Fruit fly (Drosophila melanogaster): Measurements from ENCODE around the gene Tsen2.

Gene Tsen2

DNA sequence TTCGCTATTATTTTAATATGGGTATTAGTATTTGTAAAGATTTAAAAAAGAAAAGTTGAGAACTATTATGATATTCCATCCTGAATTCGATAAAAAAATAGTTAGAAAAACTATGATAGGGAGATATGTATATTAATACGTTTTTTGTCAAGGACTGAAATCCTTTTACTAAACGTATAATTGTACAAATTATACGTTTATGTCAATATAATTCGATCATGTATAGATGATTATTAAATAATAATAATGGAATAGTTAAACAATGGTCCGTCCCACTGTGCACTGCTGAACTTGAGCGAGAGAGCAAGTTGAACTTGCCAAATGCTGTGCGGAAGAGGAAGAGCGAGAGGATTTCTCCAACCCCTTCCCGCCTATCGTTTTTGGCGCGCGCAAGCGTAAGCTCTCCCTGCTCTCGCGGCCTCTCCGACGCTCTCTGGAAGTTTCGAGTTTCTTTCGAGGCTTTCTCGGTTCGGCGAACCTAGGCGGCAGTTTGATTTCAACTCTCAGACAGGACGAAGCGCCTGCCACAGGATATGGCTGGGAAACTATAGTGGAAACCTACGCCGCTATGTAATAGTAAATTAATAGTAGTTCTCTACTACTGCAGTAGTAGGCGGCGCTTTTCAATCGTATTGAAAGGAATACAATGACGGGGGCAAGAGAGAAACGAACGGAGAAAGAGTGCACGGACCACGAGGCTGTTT, 44.5 kb upstream of the Tsen2 start (continued):
- TF ChIP-seq achi (GFP tag; optimal IDR thresholded peaks at IDR 0.05) (peak; percentile 85), Eip78C (GFP tag) (peak; percentile 93), Sox15 (GFP tag; optimal IDR thresholded peaks at IDR 0.05) (peak; percentile 65), CG3032 (tag; optimal IDR thresholded peaks at IDR 0.05) (peak; percentile 89), CG32006 (GFP tag; optimal IDR thresholded peaks at IDR 0.05) (peak; percentile 87), CG11294 (GFP tag; IDR thresholded peaks at IDR 0.05) (peak; percentile 49), CG6792 (GFP tag; optimal IDR thresholded peaks at IDR 0.05) (peak; percentile 82), acj6 (GFP tag; optimal IDR thresholded peaks at IDR 0.05) (peak; percentile 85), Met (GFP tag; optimal IDR thresholded peaks at IDR 0.05) (peak; percentile 75), lz (GFP tag; optimal IDR thresholded peaks at IDR 0.05) (peak; percentile 21), fkh (GFP tag; optimal IDR thresholded peaks at IDR 0.05) (no peak), CG16779 (tag; optimal IDR thresholded peaks at IDR 0.05) (peak; percentile 73), Gug (GFP tag; IDR thresholded peaks at IDR 0.05) (peak; percentile 43; the same call in 1 of the 2 replicates), esn (GFP tag; optimal IDR thresholded peaks at IDR 0.05) (peak; percentile 74), Blimp-1 (GFP tag; optimal IDR thresholded peaks at IDR 0.05) (no peak), topi (GFP tag; optimal IDR thresholded peaks at IDR 0.05) (no peak), CG6854 (GFP tag; optimal IDR thresholded peaks at IDR 0.05) (peak; percentile 9), OdsH (GFP tag; optimal IDR thresholded peaks at IDR 0.05) (peak; percentile 85), CG4318 (GFP tag; optimal IDR thresholded peaks at IDR 0.05) (peak; percentile 66)

DNA sequence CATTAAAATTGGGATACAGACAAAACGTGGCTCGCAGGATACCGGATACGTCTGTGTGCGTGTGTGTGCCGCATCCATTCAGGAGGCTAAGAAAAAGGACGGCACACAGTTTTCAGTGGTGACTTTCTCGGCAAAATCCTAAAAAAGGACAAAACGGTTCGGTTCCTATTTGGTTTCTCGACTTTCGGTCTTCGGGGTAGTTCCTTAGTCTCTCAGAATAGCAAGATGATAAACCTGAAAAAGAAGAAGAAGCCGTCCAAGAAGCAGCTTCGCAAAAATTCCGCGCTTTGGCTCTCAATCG, 44.0 kb upstream of the Tsen2 start:
- TF ChIP-seq Eip78C (GFP tag) (no peak), CG6808 (GFP tag; optimal IDR thresholded peaks at IDR 0.05) (no peak), topi (GFP tag; optimal IDR thresholded peaks at IDR 0.05) (no peak), Hr4 (GFP tag; optimal IDR thresholded peaks at IDR 0.05) (no peak), CG8119 (GFP tag; IDR thresholded peaks at IDR 0.05) (no peak), CG15336 (GFP tag; IDR thresholded peaks at IDR 0.05) (no peak), Hr39 (GFP tag; optimal IDR thresholded peaks at IDR 0.05) (no peak), spab (GFP tag; optimal IDR thresholded peaks at IDR 0.05) (no peak), Eip93F (GFP tag; optimal IDR thresholded peaks at IDR 0.05) (no peak), Hr38 (GFP tag; optimal IDR thresholded peaks at IDR 0.05) (no peak), dac (GFP tag; optimal IDR thresholded peaks at IDR 0.05) (no peak), CG6276 (GFP tag; optimal IDR thresholded peaks at IDR 0.05) (no peak), fd85E (GFP tag; optimal IDR thresholded peaks at IDR 0.05) (no peak), CG32006 (GFP tag; optimal IDR thresholded peaks at IDR 0.05) (no peak), CG31627 (GFP tag; optimal IDR thresholded peaks at IDR 0.05) (no peak)

DNA sequence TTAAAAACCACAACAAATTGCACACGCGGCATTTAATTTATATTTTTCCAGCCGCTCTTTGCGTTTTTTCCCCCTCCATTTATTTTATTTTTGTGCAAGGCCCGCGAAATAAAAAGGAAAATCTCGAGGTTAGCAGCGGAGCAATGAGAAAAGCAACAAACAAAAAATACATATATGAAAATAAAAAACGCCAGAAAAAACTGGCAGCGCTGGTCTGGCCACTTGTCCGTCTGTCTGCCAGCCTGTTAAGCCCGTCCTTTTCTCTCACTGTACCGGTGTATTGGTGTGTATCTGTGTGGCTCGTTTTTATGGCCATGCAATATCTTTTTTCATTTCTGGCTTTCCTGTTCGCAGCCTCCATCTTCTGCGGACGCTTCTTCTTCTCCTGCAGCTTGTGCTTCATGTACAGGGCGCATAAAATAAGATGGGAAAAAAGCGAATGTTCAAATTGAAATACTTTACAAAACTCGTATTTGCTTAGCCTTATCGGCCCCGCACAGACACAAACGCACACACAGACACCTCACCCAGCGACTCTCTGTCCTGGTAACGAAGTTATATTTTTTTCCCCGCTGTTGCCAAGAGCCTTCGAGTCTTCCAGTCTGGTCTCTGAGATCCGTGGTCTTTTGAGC, 43.0 kb upstream of the Tsen2 start:
- TF ChIP-seq Sox15 (GFP tag; optimal IDR thresholded peaks at IDR 0.05) (no peak), CG32006 (GFP tag; optimal IDR thresholded peaks at IDR 0.05) (peak; percentile 62), CG6276 (GFP tag; optimal IDR thresholded peaks at IDR 0.05) (peak; percentile 78), CG8632 (GFP tag; optimal IDR thresholded peaks at IDR 0.05) (peak; percentile 24), Blimp-1 (GFP tag; optimal IDR thresholded peaks at IDR 0.05) (peak; percentile 56), Eip93F (GFP tag; optimal IDR thresholded peaks at IDR 0.05) (no peak), Eip75B (GFP tag; optimal IDR thresholded peaks at IDR 0.05) (peak; percentile 50), CG4318 (GFP tag; optimal IDR thresholded peaks at IDR 0.05) (no peak), CG31627 (GFP tag; optimal IDR thresholded peaks at IDR 0.05) (peak; percentile 11), lz (GFP tag; optimal IDR thresholded peaks at IDR 0.05) (peak; percentile 28), spab (GFP tag; optimal IDR thresholded peaks at IDR 0.05) (peak; percentile 60), CG3032 (tag; optimal IDR thresholded peaks at IDR 0.05) (peak; percentile 65), salr (GFP tag; optimal IDR thresholded peaks at IDR 0.05) (peak; percentile 29 to 44), CG11762 (GFP tag; optimal IDR thresholded peaks at IDR 0.05; ENCODE audit: insufficient read depth) (no peak), Smox (GFP tag; optimal IDR thresholded peaks at IDR 0.05) (peak; percentile 27), fkh (GFP tag; optimal IDR thresholded peaks at IDR 0.05) (no peak), Hr4 (GFP tag; optimal IDR thresholded peaks at IDR 0.05) (peak; percentile 47), esn (GFP tag; optimal IDR thresholded peaks at IDR 0.05) (peak; percentile 18), vri (GFP tag; optimal IDR thresholded peaks at IDR 0.05) (peak; percentile 51), CG6854 (GFP tag; optimal IDR thresholded peaks at IDR 0.05) (peak; percentile 82), Hr38 (GFP tag; optimal IDR thresholded peaks at IDR 0.05) (no peak), dac (GFP tag; optimal IDR thresholded peaks at IDR 0.05) (peak; percentile 50), Lpt (GFP tag; optimal IDR thresholded peaks at IDR 0.05) (peak; percentile 79), acj6 (GFP tag; optimal IDR thresholded peaks at IDR 0.05) (peak; percentile 17), cyc (GFP tag; optimal IDR thresholded peaks at IDR 0.05) (peak; percentile 11), CG8319 (GFP tag; optimal IDR thresholded peaks at IDR 0.05) (peak; percentile 28), CG11294 (GFP tag; IDR thresholded peaks at IDR 0.05) (0 out of 2 replicates have a peak, but pooled peaks have one; percentile 27), CG10631 (GFP tag; optimal IDR thresholded peaks at IDR 0.05) (peak; percentile 38), Ets21C (GFP tag; optimal IDR thresholded peaks at IDR 0.05) (no peak), Gug (GFP tag; IDR thresholded peaks at IDR 0.05) (peak; percentile 41; the same call in 1 of the 2 replicates), Ets96B (tag; optimal IDR thresholded peaks at IDR 0.05) (peak; percentile 55)

All from whole organism, prepupa.